Worm (Caenorhabditis elegans) whole organism, young adult: ENCODE results near the gene arp-1.
"Not testable (repeated sequence)": the region's sequence is repeated elsewhere in the genome, so short reads cannot be mapped to it uniquely, and the experiment has no call there.

Experiments used
- B0019.2 ChIP-seq: fragments of 200-800 bp; sonication (Bioruptor generic); conservative IDR thresholded peaks from 2 replicates; pipeline ENCODE4 v1.3.6; 2022; ENCODE audit warnings: missing genetic modification reagents, missing genetic modification characterization, missing compliant biosample characterization
- B0035.1 ChIP-seq: sonication (generic microtip); optimal IDR thresholded peaks from 2 replicates; lab custom pipeline; 2016; ENCODE audit warnings: missing genetic modification characterization, mild to moderate bottlenecking, missing compliant biosample characterization, missing genotype, missing genetic modification reagents
- B0261.1 ChIP-seq: sonication (generic microtip); optimal IDR thresholded peaks from 2 replicates; lab custom pipeline; 2016; ENCODE audit warnings: mild to moderate bottlenecking, missing genetic modification characterization, moderate library complexity, missing compliant biosample characterization
- F37B4.10 ChIP-seq: fragments of 200-800 bp; sonication (Bioruptor generic); IDR thresholded peaks from 2 replicates; pipeline ENCODE4 v1.3.6; 2022; ENCODE audit warnings: missing genetic modification characterization, missing compliant biosample characterization
- F39B2.1 ChIP-seq: fragments of 200-800 bp; sonication (Bioruptor generic); IDR thresholded peaks from 2 replicates; pipeline ENCODE4 v1.3.6; 2022; ENCODE audit warnings: missing genetic modification reagents, missing genetic modification characterization, missing compliant biosample characterization
- F52B5.7 ChIP-seq: sonication (generic microtip); optimal IDR thresholded peaks from 2 replicates; lab custom pipeline; 2016; ENCODE audit warnings: mild to moderate bottlenecking, missing genetic modification characterization, missing compliant biosample characterization
- Y56A3A.18 ChIP-seq: fragments of 200-800 bp; sonication (Bioruptor generic); IDR thresholded peaks from 2 replicates; pipeline ENCODE4 v1.3.6; 2022; ENCODE audit warnings: missing genetic modification reagents, missing genetic modification characterization, missing compliant biosample characterization
- Y67H2A.10 ChIP-seq: fragments of 200-800 bp; sonication (Bioruptor generic); conservative IDR thresholded peaks from 2 replicates; pipeline ENCODE4 v1.3.6; 2022; ENCODE audit warnings: missing genetic modification reagents, missing genetic modification characterization, missing compliant biosample characterization
- ama-1 ChIP-seq, 3 experiments: fragments of 150-350 bp in 1 of 3; sonication (generic microtip) in 2 of 3; optimal IDR thresholded peaks; 2 replicates each; lab custom pipeline; 2014 to 2018; ENCODE audit warnings: missing biosample characterization in 2 of 3, missing genetic modification characterization in 2 of 3, missing genetic modification reagents in 2 of 3
- atf-7 ChIP-seq: sonication (generic microtip); optimal IDR thresholded peaks from 2 replicates; lab custom pipeline; 2017; ENCODE audit warnings: mild to moderate bottlenecking, missing genetic modification characterization, missing compliant biosample characterization
- attf-3 ChIP-seq: fragments of 200-800 bp; sonication (Bioruptor generic); conservative IDR thresholded peaks from 2 replicates; pipeline ENCODE4 v1.3.6; 2022; ENCODE audit warnings: missing genetic modification reagents, missing genetic modification characterization, missing compliant biosample characterization
- attf-6 ChIP-seq: fragments of 200-800 bp; sonication (Bioruptor generic); IDR thresholded peaks from 2 replicates; pipeline ENCODE4 v1.3.6; 2022; ENCODE audit warnings: missing genetic modification reagents, missing genetic modification characterization, missing compliant biosample characterization
- bed-2 ChIP-seq: fragments of 200-800 bp; sonication (Bioruptor generic); IDR thresholded peaks from 2 replicates; pipeline ENCODE4 v1.3.6; 2022; ENCODE audit warnings: missing genetic modification reagents, missing genetic modification characterization, missing compliant biosample characterization
- ccch-3 ChIP-seq: fragments of 200-800 bp; sonication (Bioruptor generic); optimal IDR thresholded peaks from 2 replicates; lab custom pipeline; 2018; ENCODE audit warnings: mild to moderate bottlenecking, missing genetic modification characterization, missing compliant biosample characterization
- cebp-1 ChIP-seq, 2 experiments: fragments of 200-800 bp in 1 of 2; sonication (Bioruptor generic) in 1 of 2; sonication (generic microtip) in 1 of 2; IDR thresholded peaks in 1 of 2; optimal IDR thresholded peaks in 1 of 2; 2 replicates each; pipeline versions ENCODE4 v1.3.6 to Lab custom; 2017 to 2022; ENCODE audit warnings: missing compliant biosample characterization in 2 of 2, missing genetic modification characterization in 2 of 2, mild to moderate bottlenecking in 1 of 2, missing genetic modification reagents in 1 of 2, moderate library complexity in 1 of 2
- cebp-2 ChIP-seq: fragments of 200-800 bp; sonication (Bioruptor generic); IDR thresholded peaks from 2 replicates; pipeline ENCODE4 v1.3.6; 2022; ENCODE audit warnings: missing genetic modification characterization, missing compliant biosample characterization
- ceh-100 ChIP-seq: fragments of 200-800 bp; sonication (Bioruptor generic); IDR thresholded peaks from 2 replicates; pipeline ENCODE4 v1.3.6; 2022; ENCODE audit warnings: missing genetic modification reagents, missing genetic modification characterization, missing compliant biosample characterization
- dox-1 ChIP-seq: fragments of 200-800 bp; sonication (Bioruptor generic); IDR thresholded peaks from 2 replicates; pipeline ENCODE4 v1.3.6; 2022; ENCODE audit warnings: missing genetic modification reagents, missing genetic modification characterization, missing compliant biosample characterization
- dpff-1 ChIP-seq: sonication (generic microtip); optimal IDR thresholded peaks from 2 replicates; lab custom pipeline; 2017; ENCODE audit warnings: mild to moderate bottlenecking, missing genetic modification characterization, missing compliant biosample characterization
- egl-18 ChIP-seq: fragments of 200-800 bp; sonication (Bioruptor generic); IDR thresholded peaks from 2 replicates; pipeline ENCODE4 v1.3.6; 2022; ENCODE audit warnings: missing genetic modification reagents, missing genetic modification characterization, missing compliant biosample characterization
- ets-4 ChIP-seq: fragments of 200-800 bp; sonication (Bioruptor generic); optimal IDR thresholded peaks from 2 replicates; lab custom pipeline; 2018; ENCODE audit warnings: mild to moderate bottlenecking, missing genetic modification characterization, missing compliant biosample characterization
- gei-17 ChIP-seq: fragments of 200-800 bp; sonication (Bioruptor generic); optimal IDR thresholded peaks from 2 replicates; lab custom pipeline; 2018; ENCODE audit warnings: mild to moderate bottlenecking, missing genetic modification characterization, missing compliant biosample characterization
- hmg-1.2 ChIP-seq: fragments of 200-800 bp; sonication (Bioruptor generic); IDR thresholded peaks from 2 replicates; pipeline ENCODE4 v1.3.6; 2022; ENCODE audit warnings: missing genetic modification reagents, missing genetic modification characterization, missing compliant biosample characterization
- hmg-20 ChIP-seq: fragments of 200-800 bp; sonication (Bioruptor generic); IDR thresholded peaks from 2 replicates; pipeline ENCODE4 v1.3.6; 2022; ENCODE audit warnings: missing genetic modification reagents, missing genetic modification characterization, missing compliant biosample characterization
- lag-1 ChIP-seq: fragments of 200-800 bp; sonication (Bioruptor generic); IDR thresholded peaks from 2 replicates; pipeline ENCODE4 v1.3.6; 2022; ENCODE audit warnings: missing genetic modification reagents, missing genetic modification characterization, missing compliant biosample characterization
- lir-1 ChIP-seq: fragments of 200-800 bp; sonication (Bioruptor generic); conservative IDR thresholded peaks from 2 replicates; pipeline ENCODE4 v1.3.6; 2022; ENCODE audit warnings: missing genetic modification reagents, missing genetic modification characterization, missing compliant biosample characterization
- madf-6 ChIP-seq: fragments of 200-800 bp; sonication (Bioruptor generic); IDR thresholded peaks from 2 replicates; pipeline ENCODE4 v1.3.6; 2022; ENCODE audit warnings: missing genetic modification reagents, missing genetic modification characterization, missing compliant biosample characterization
- mcd-1 ChIP-seq: fragments of 200-800 bp; sonication (Bioruptor generic); IDR thresholded peaks from 2 replicates; pipeline ENCODE4 v1.3.6; 2022; ENCODE audit warnings: missing genetic modification reagents, missing genetic modification characterization, missing compliant biosample characterization
- mel-28 ChIP-seq: sonication (generic microtip); optimal IDR thresholded peaks from 2 replicates; lab custom pipeline; 2016; ENCODE audit warnings: borderline replicate concordance, mild to moderate bottlenecking, missing genetic modification characterization, missing compliant biosample characterization
- nhr-179 ChIP-seq: sonication (generic microtip); optimal IDR thresholded peaks from 2 replicates; lab custom pipeline; 2016; ENCODE audit warnings: mild to moderate bottlenecking, missing genetic modification characterization, missing compliant biosample characterization
- sdz-38 ChIP-seq: sonication (generic microtip); optimal IDR thresholded peaks from 2 replicates; lab custom pipeline; 2016; ENCODE audit warnings: missing genotype, missing genetic modification characterization, missing compliant biosample characterization
- sea-2 ChIP-seq: fragments of 200-800 bp; sonication (Bioruptor generic); IDR thresholded peaks from 2 replicates; pipeline ENCODE4 v1.3.6; 2022; ENCODE audit warnings: missing genetic modification characterization, missing compliant biosample characterization
- snpc-1.3 ChIP-seq: sonication (generic microtip); optimal IDR thresholded peaks from 2 replicates; lab custom pipeline; 2017; ENCODE audit warnings: missing genetic modification characterization, mild to moderate bottlenecking, missing compliant biosample characterization, antibody characterized with exemption, moderate library complexity, missing genotype, missing genetic modification reagents; ENCODE audit not compliant: insufficient read depth
- snpc-3.4 ChIP-seq: sonication (generic microtip); optimal IDR thresholded peaks from 2 replicates; lab custom pipeline; 2017; ENCODE audit warnings: missing genetic modification characterization, mild to moderate bottlenecking, missing compliant biosample characterization, antibody characterized with exemption, moderate library complexity, missing genotype, missing genetic modification reagents
- snpc-4 ChIP-seq, 5 experiments: fragments of 150-350 bp in 1 of 5; sonication (generic microtip) in 4 of 5; optimal IDR thresholded peaks; 2 replicates each; lab custom pipeline; 2014 to 2018; ENCODE audit warnings: missing genetic modification characterization in 5 of 5, missing biosample characterization in 3 of 5, antibody characterized with exemption in 2 of 5, mild to moderate bottlenecking in 2 of 5, missing compliant biosample characterization in 2 of 5, missing genotype in 2 of 5, moderate library complexity in 2 of 5, missing genetic modification reagents in 1 of 5
- tbp1 ChIP-seq: fragments of 200-800 bp; sonication (Bioruptor generic); optimal IDR thresholded peaks from 2 replicates; lab custom pipeline; 2018; ENCODE audit warnings: mild to moderate bottlenecking, missing genetic modification characterization, missing compliant biosample characterization
- tlf-1 ChIP-seq: fragments of 200-800 bp; sonication (Bioruptor generic); optimal IDR thresholded peaks from 2 replicates; lab custom pipeline; 2018; ENCODE audit warnings: mild to moderate bottlenecking, missing genetic modification characterization, missing compliant biosample characterization
- ztf-22 ChIP-seq: fragments of 200-800 bp; sonication (Bioruptor generic); optimal IDR thresholded peaks from 2 replicates; lab custom pipeline; 2018; ENCODE audit warnings: mild to moderate bottlenecking, missing genetic modification characterization, moderate library complexity, missing compliant biosample characterization

The arp-1 gene

DNA sequence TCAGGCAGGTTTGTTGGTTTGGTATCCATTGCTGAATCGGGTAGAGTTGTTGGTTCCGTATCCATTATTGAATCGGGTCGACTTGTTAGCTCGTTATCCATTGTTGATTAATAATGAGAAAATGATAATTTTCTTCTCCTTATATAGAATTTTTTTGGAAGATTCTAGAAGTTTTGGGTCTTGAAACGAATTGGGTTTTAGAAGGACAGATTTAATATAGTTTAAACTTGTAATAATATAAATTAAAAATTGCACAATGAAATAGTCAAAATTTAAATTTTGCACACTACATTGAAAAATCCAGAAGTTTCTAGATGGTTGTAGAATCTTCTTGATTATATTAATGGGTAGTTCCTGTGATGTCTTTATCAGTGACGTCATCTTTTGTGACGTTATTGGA lies 20.8 kb downstream of the arp-1 start, which contains the start of gene Y53F4B.26:
TSS of gene Y53F4B.26 (minus strand) at position 101 of the 400 bp plus-strand sequence.
- TF ChIP-seq lir-1 (GFP tag; lab: Robert Waterston, UW); ceh-100 (GFP tag; lab: Robert Waterston, UW); tlf-1 (GFP tag; lab: Kevin White, UChicago): not testable (repeated sequence)

DNA sequence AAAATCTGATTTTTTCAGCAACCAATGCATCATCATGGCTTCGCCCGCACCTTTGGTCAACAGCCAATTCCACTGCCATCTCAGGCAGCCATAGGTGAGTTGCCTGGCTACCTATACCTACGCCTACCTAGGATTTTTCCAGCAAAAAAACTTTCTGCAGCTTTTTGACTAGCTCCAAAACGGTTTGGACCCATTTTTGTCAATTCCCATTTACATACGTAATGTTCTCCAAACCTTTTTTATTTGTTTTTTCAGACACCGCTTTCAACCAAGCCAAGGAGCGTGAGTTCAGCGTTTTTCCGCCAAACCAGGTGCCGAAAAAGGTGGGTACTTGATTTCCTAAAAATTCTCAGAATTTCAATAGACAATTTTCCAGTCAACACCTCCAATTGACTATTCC lies 23.6 kb downstream of the arp-1 start:
- TF ChIP-seq hmg-1.2 (GFP tag; lab: Robert Waterston, UW) = no peak
- TF ChIP-seq attf-6 (GFP tag; lab: Robert Waterston, UW) = no peak
- no peak for TF ChIP-seq ccch-3 (GFP tag; lab: Kevin White, UChicago)
- TF ChIP-seq F37B4.10 (GFP tag; lab: Robert Waterston, UW) = no peak
- no peak for TF ChIP-seq attf-3
- no peak for TF ChIP-seq B0261.1
- no peak for TF ChIP-seq snpc-1.3 (tag; lab: Kevin White, UChicago)

DNA sequence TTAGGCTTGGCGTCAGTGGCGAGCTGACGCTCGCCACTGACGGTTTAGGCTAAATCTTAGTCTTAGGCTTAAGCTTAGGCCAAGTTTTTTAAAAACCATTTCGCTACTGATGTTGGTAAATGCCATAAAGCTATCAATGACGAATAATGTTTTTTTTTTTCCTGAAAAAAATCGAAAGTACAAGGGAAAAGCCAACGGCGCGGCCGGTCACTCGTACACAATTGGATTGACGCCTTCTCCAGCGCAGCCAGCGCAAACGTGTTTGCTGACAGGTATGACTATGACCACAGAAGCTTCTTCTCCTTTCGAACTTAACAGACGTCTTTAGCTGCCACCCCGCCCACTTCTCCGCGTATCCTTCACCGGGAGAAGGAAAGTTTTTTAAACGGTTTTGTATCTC lies 25.5 kb downstream of the arp-1 start, which contains the start of gene Y53F4B.27:
TSS of gene Y53F4B.27 (plus strand) at position 301 of the 400 bp plus-strand sequence.
- TF ChIP-seq Y56A3A.18 (GFP tag; lab: Robert Waterston, UW) (no peak), cebp-2 (GFP tag; lab: Robert Waterston, UW) (0 out of 2 replicates have a peak, but pooled peaks have one; percentile 11)

DNA sequence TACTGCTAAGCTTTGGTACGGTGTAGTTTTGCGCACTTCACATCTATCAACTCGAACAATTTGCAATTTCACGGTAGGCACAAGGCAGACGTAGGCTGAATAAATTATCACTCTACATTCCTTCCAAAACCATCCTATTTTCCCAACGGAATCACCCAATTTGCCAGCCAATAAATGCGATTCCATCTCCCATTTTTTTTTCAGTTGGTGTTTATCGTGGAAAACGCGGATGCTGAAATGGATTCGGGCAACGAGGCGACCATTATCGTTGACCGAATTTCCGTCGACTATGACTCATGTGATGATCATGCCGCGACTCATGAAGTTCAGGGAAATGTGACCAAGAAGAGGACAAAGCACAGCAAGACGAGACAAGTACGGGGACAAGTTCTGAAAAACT lies 28.3 kb downstream of the arp-1 start:
- TF ChIP-seq ama-1 (optimal IDR thresholded peaks at IDR 0.05; lab: Kevin White, UChicago) (no peak), ama-1 (GFP tag; optimal IDR thresholded peaks at IDR 0.05; lab: Kevin White, UChicago) (no peak), tbp1 (GFP tag; lab: Kevin White, UChicago) (no peak), atf-7 (tag; lab: Kevin White, UChicago) (no peak), cebp-1 (GFP tag; IDR thresholded peaks at IDR 0.05; lab: Robert Waterston, UW) (no peak), cebp-1 (tag; optimal IDR thresholded peaks at IDR 0.05; lab: Kevin White, UChicago) (no peak), mel-28 (tag; lab: Kevin White, UChicago) (no peak), sea-2 (GFP tag; lab: Robert Waterston, UW) (no peak), ztf-22 (no peak)

DNA sequence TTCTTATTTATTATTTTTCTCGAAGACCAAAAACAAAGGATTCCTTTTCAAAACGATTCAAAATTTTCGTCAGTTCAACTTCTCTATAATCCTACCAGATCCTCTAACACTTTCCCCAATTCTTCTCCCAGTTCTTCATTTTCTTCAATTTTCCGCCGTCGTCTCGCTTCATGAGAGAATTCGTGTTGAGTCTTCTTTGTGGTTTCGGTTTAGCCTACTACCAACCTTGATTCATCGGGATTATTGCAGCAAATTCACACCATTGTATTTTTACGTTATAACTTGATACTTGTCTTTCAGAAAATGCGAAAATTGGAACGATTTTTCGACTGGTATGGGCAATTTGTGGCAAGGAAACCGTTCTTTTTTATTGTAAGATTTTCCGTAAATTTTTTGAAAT lies 37.8 kb downstream of the arp-1 start, which contains the start of gene ptr-20:
TSS of gene ptr-20 (plus strand) at position 301 of the 400 bp plus-strand sequence.
- TF ChIP-seq sdz-38 (tag; lab: Kevin White, UChicago) (no peak), B0035.1 (no peak), ceh-100 (GFP tag; lab: Robert Waterston, UW) (no peak), dox-1 (GFP tag; lab: Robert Waterston, UW) (no peak), nhr-179 (no peak), atf-7 (tag; lab: Kevin White, UChicago) (no peak), lag-1 (GFP tag; lab: Robert Waterston, UW) (no peak), snpc-3.4 (tag; lab: Kevin White, UChicago) (no peak), mcd-1 (no peak), bed-2 (GFP tag; lab: Robert Waterston, UW) (no peak)

DNA sequence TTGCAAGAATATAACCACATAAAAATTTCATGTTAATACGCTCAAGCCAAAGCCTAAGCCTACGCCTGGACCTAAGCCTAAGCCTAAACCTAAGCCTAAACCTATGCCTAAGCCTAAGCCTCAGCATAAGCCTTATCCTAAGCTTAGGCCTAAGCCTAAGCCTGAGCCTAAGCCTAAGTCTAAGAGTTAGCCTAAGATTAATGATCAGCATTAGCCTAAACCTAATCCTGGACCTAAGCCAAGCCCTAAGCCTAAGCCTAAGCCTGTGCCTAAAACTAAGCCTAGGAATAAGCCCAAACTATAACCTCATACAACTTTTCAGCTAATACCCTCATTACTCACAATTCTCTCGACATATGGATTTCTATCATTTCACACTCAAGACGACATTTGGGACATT lies 38.3 kb downstream of the arp-1 start:
- TF ChIP-seq B0019.2 (GFP tag; lab: Robert Waterston, UW) (no peak), F39B2.1 (GFP tag; lab: Robert Waterston, UW) (no peak), B0035.1 (no peak), dpff-1 (tag; lab: Kevin White, UChicago) (no peak), gei-17 (GFP tag; lab: Kevin White, UChicago) (no peak), snpc-4 (GFP tag; optimal IDR thresholded peaks at IDR 0.05; lab: Kevin White, UChicago) (no peak), snpc-4 (tag; optimal IDR thresholded peaks at IDR 0.05; lab: Kevin White, UChicago) (no peak), F52B5.7 (tag; lab: Kevin White, UChicago) (no peak), ets-4 (GFP tag; lab: Kevin White, UChicago) (no peak), madf-6 (GFP tag; lab: Robert Waterston, UW) (no peak), hmg-20 (GFP tag; lab: Robert Waterston, UW) (no peak), hmg-1.2 (GFP tag; lab: Robert Waterston, UW) (no peak), B0261.1 (no peak), Y67H2A.10 (GFP tag; lab: Robert Waterston, UW) (no peak), egl-18 (GFP tag; lab: Robert Waterston, UW) (no peak), tbp1 (GFP tag; lab: Kevin White, UChicago) (no peak)
